Worm (Caenorhabditis elegans): ENCODE measurements around the gene fbxa-143.

DNA sequence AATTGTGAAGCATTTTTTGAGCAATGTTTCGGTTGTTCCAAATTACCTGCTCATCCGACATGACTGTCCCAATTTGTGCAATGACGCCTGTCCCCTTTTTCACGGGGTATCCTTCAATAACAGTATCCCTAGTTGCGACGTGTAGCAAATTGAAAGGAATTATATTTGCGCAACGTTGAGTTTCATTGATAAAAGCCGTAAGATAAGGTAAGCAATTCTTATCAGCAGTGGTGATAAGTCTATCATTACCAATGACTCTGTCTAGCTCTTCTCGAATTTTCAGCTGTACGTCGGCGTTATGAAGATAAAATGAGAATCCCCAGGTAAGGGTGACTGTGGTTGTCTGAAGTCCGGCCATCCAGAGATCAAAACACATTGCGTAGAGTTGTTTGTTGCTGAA is 46.8 kb upstream of the fbxa-143 start:
- TF ChIP-seq him-1 (tag; optimal IDR thresholded peaks at IDR 0.05) (no peak), dao-5 (tag; optimal IDR thresholded peaks at IDR 0.05) (no peak), W03F9.2 (tag; optimal IDR thresholded peaks at IDR 0.05) (no peak)
